Fruit fly (Drosophila melanogaster) whole organism, embryonic: ENCODE results near the gene CG14088.

Experiments
- BtbVII ChIP-seq: fragments of 200-800 bp; sonication (Bioruptor generic); optimal IDR thresholded peaks from 3 replicates; lab custom pipeline; 2017; ENCODE audit warnings: missing biosample characterization, mild to moderate bottlenecking, missing genetic modification characterization
- CG10565 ChIP-seq: fragments of 200-800 bp; sonication (Bioruptor generic); optimal IDR thresholded peaks from 3 replicates; lab custom pipeline; 2016; ENCODE audit warnings: missing biosample characterization, mild to moderate bottlenecking, missing genetic modification characterization
- CG11560 ChIP-seq: fragments of 200-800 bp; sonication (Bioruptor generic); IDR thresholded peaks from 3 replicates; pipeline ENCODE4 v1.3.6; 2022; ENCODE audit warnings: missing biosample characterization, missing genetic modification characterization
- CG11695 ChIP-seq: fragments of 200-800 bp; sonication (Bioruptor generic); IDR thresholded peaks from 3 replicates; pipeline ENCODE4 v1.3.6; 2022; ENCODE audit warnings: missing biosample characterization, missing genetic modification characterization
- CG11723 ChIP-seq: fragments of 200-800 bp; sonication (Bioruptor generic); optimal IDR thresholded peaks from 2 replicates; lab custom pipeline; 2017; ENCODE audit warnings: missing biosample characterization, mild to moderate bottlenecking, missing genetic modification characterization
- CG12744 ChIP-seq: fragments of 200-800 bp; sonication (Bioruptor generic); optimal IDR thresholded peaks from 2 replicates; lab custom pipeline; 2016; ENCODE audit warnings: missing biosample characterization, missing genetic modification characterization
- CG13424 ChIP-seq: fragments of 200-800 bp; sonication (Bioruptor generic); optimal IDR thresholded peaks from 2 replicates; lab custom pipeline; 2019; ENCODE audit warnings: missing biosample characterization, mild to moderate bottlenecking, missing genetic modification characterization, moderate library complexity
- CG13894 ChIP-seq: fragments of 200-800 bp; sonication (Bioruptor generic); optimal IDR thresholded peaks from 3 replicates; lab custom pipeline; 2018; ENCODE audit warnings: missing biosample characterization, mild to moderate bottlenecking, missing genetic modification characterization, moderate library complexity
- CG1647 ChIP-seq: fragments of 200-800 bp; sonication (Bioruptor generic); optimal IDR thresholded peaks from 3 replicates; lab custom pipeline; 2016; ENCODE audit warnings: missing biosample characterization, missing genetic modification characterization
- CG18619 ChIP-seq: fragments of 200-800 bp; sonication (Bioruptor generic); optimal IDR thresholded peaks from 3 replicates; lab custom pipeline; 2017; ENCODE audit warnings: missing biosample characterization, mild to moderate bottlenecking, missing genetic modification characterization
- CG18764 ChIP-seq: fragments of 200-800 bp; sonication (Bioruptor generic); optimal IDR thresholded peaks from 3 replicates; lab custom pipeline; 2016; ENCODE audit warnings: missing biosample characterization, missing genetic modification characterization
- CG2199 ChIP-seq: fragments of 200-800 bp; sonication (Bioruptor generic); IDR thresholded peaks from 3 replicates; pipeline ENCODE4 v1.3.6; 2022; ENCODE audit warnings: missing biosample characterization, missing genetic modification characterization
- CG2202 ChIP-seq: fragments of 200-800 bp; sonication (Bioruptor generic); optimal IDR thresholded peaks from 2 replicates; lab custom pipeline; 2018; ENCODE audit warnings: missing biosample characterization, mild to moderate bottlenecking, missing genetic modification characterization
- CG3726 ChIP-seq: fragments of 200-800 bp; sonication (Bioruptor generic); IDR thresholded peaks from 3 replicates; pipeline ENCODE4, ENCODE4 v1.3.6; 2022; ENCODE audit warnings: missing biosample characterization, missing genetic modification characterization
- CG4328 ChIP-seq: fragments of 200-800 bp; sonication (Bioruptor generic); optimal IDR thresholded peaks from 3 replicates; lab custom pipeline; 2017; ENCODE audit warnings: missing biosample characterization, missing genetic modification reagents, missing genetic modification characterization
- CG43689 ChIP-seq: fragments of 200-800 bp; sonication (Bioruptor generic); IDR thresholded peaks from 2 replicates; pipeline ENCODE4 v1.3.6; 2022; ENCODE audit warnings: missing biosample characterization, missing genetic modification characterization
- CG5953 ChIP-seq: fragments of 200-800 bp; sonication (Bioruptor generic); IDR thresholded peaks from 2 replicates; pipeline ENCODE4 v1.3.6; 2022; ENCODE audit warnings: missing biosample characterization, missing genetic modification characterization
- CG7839 ChIP-seq: fragments of 200-800 bp; sonication (Bioruptor generic); optimal IDR thresholded peaks from 3 replicates; lab custom pipeline; 2018; ENCODE audit warnings: missing biosample characterization, mild to moderate bottlenecking, missing genetic modification characterization, moderate library complexity
- CG9932 ChIP-seq: fragments of 200-800 bp; sonication (Bioruptor generic); IDR thresholded peaks from 2 replicates; pipeline ENCODE4 v1.3.6; 2022; ENCODE audit warnings: missing biosample characterization, missing genetic modification characterization
- Dp ChIP-seq: fragments of 200-800 bp; sonication (Bioruptor generic); optimal IDR thresholded peaks from 2 replicates; lab custom pipeline; 2018; ENCODE audit warnings: missing biosample characterization, mild to moderate bottlenecking, missing genetic modification characterization, moderate library complexity
- Fer1 ChIP-seq: fragments of 200-800 bp; sonication (Bioruptor generic); optimal IDR thresholded peaks from 2 replicates; lab custom pipeline; 2017; ENCODE audit warnings: missing biosample characterization, mild to moderate bottlenecking, missing genetic modification characterization
- Hmx ChIP-seq: fragments of 200-800 bp; sonication (Bioruptor generic); optimal IDR thresholded peaks from 2 replicates; lab custom pipeline; 2016; ENCODE audit warnings: missing biosample characterization, missing genetic modification characterization
- NC2β ChIP-seq: fragments of 200-800 bp; sonication (Bioruptor generic); optimal IDR thresholded peaks from 2 replicates; lab custom pipeline; 2016; ENCODE audit warnings: missing biosample characterization, missing genetic modification characterization
- Nf-YB ChIP-seq: fragments of 200-800 bp; sonication (Bioruptor generic); optimal IDR thresholded peaks from 3 replicates; lab custom pipeline; 2019; ENCODE audit warnings: missing biosample characterization, mild to moderate bottlenecking, missing genetic modification characterization, moderate library complexity
- Taf1 ChIP-seq: fragments of 200-800 bp; sonication (Bioruptor generic); IDR thresholded peaks from 2 replicates; pipeline ENCODE4 v1.3.6; 2022; ENCODE audit warnings: missing biosample characterization, missing genetic modification characterization
- YL-1 ChIP-seq: fragments of 200-800 bp; sonication (Bioruptor generic); optimal IDR thresholded peaks from 3 replicates; lab custom pipeline; 2017; ENCODE audit warnings: missing biosample characterization, mild to moderate bottlenecking, missing genetic modification characterization
- bowl ChIP-seq: fragments of 200-800 bp; sonication (Bioruptor generic); IDR thresholded peaks from 2 replicates; pipeline ENCODE4 v1.3.6; 2022; ENCODE audit warnings: missing biosample characterization, missing genetic modification characterization
- br ChIP-seq: fragments of >200 bp; optimal IDR thresholded peaks from 2 replicates; lab custom pipeline; 2017
- caup ChIP-seq: fragments of 200-800 bp; sonication (Bioruptor generic); optimal IDR thresholded peaks from 3 replicates; lab custom pipeline; 2017; ENCODE audit warnings: missing biosample characterization, mild to moderate bottlenecking, missing genetic modification characterization, moderate library complexity; ENCODE audit not compliant: severe bottlenecking
- ci ChIP-seq: fragments of 200-800 bp; sonication (Bioruptor generic); IDR thresholded peaks from 3 replicates; pipeline ENCODE4 v1.3.6; 2022; ENCODE audit warnings: missing biosample characterization, missing genetic modification characterization
- crc ChIP-seq: fragments of 200-800 bp; sonication (Bioruptor generic); optimal IDR thresholded peaks from 2 replicates; lab custom pipeline; 2016; ENCODE audit warnings: missing biosample characterization, missing genetic modification characterization
- croc ChIP-seq: fragments of 200-800 bp; sonication (Bioruptor generic); conservative IDR thresholded peaks from 3 replicates; pipeline ENCODE4 v1.3.6; 2022; ENCODE audit warnings: missing biosample characterization, missing genetic modification characterization
- crp ChIP-seq, 2 experiments: fragments of 200-800 bp; sonication (Bioruptor generic); optimal IDR thresholded peaks; 2 replicates in 1 of 2; 3 replicates in 1 of 2; lab custom pipeline; 2017; ENCODE audit warnings: missing biosample characterization in 2 of 2, missing genetic modification characterization in 2 of 2, mild to moderate bottlenecking in 1 of 2, moderate library complexity in 1 of 2
- gt ChIP-seq: fragments of 200-800 bp; sonication (Bioruptor generic); IDR thresholded peaks from 2 replicates; pipeline ENCODE4 v1.3.6; 2022; ENCODE audit warnings: missing biosample characterization, missing genetic modification characterization
- ham ChIP-seq: fragments of 200-800 bp; sonication (Bioruptor generic); IDR thresholded peaks from 2 replicates; pipeline ENCODE4 v1.3.6; 2022; ENCODE audit warnings: missing biosample characterization, missing genetic modification characterization
- insv ChIP-seq, 2 experiments: fragments of 200-800 bp; sonication (Bioruptor generic); optimal IDR thresholded peaks; 3 replicates each; lab custom pipeline; 2016 to 2018; ENCODE audit warnings: missing biosample characterization in 2 of 2, missing genetic modification characterization in 2 of 2
- jigr1 ChIP-seq: fragments of 200-800 bp; sonication (Bioruptor generic); IDR thresholded peaks from 3 replicates; pipeline ENCODE4 v1.3.6; 2022; ENCODE audit warnings: missing biosample characterization, missing genetic modification characterization
- kay ChIP-seq: fragments of 200-800 bp; sonication (Bioruptor generic); optimal IDR thresholded peaks from 2 replicates; lab custom pipeline; 2016; ENCODE audit warnings: missing biosample characterization, missing genetic modification characterization
- mam ChIP-seq: fragments of 200-800 bp; sonication (Bioruptor generic); optimal IDR thresholded peaks from 3 replicates; lab custom pipeline; 2016; ENCODE audit warnings: missing biosample characterization, missing genetic modification characterization
- mld ChIP-seq: fragments of 200-800 bp; sonication (Bioruptor generic); IDR thresholded peaks from 3 replicates; pipeline ENCODE4 v1.3.6; 2022; ENCODE audit warnings: missing biosample characterization, missing genetic modification characterization; ENCODE audit not compliant: partially characterized antibody
- salm ChIP-seq: fragments of 200-800 bp; sonication (Bioruptor generic); optimal IDR thresholded peaks from 2 replicates; lab custom pipeline; 2018; ENCODE audit warnings: missing biosample characterization, mild to moderate bottlenecking, missing genetic modification characterization
- sc ChIP-seq, 3 experiments: fragments of >200 bp in 2 of 3; fragments of 200-800 bp in 1 of 3; sonication (Bioruptor generic) in 1 of 3; optimal IDR thresholded peaks; 2 replicates in 2 of 3; 3 replicates in 1 of 3; lab custom pipeline; 2017; ENCODE audit warnings: mild to moderate bottlenecking in 1 of 3, missing biosample characterization in 1 of 3, missing genetic modification characterization in 1 of 3, missing genetic modification reagents in 1 of 3
- schlank ChIP-seq: fragments of 200-800 bp; sonication (Bioruptor generic); optimal IDR thresholded peaks from 2 replicates; lab custom pipeline; 2018; ENCODE audit warnings: missing biosample characterization, mild to moderate bottlenecking, missing genetic modification characterization
- sisA ChIP-seq: fragments of 200-800 bp; sonication (Bioruptor generic); IDR thresholded peaks from 2 replicates; pipeline ENCODE4 v1.3.6; 2022; ENCODE audit warnings: missing biosample characterization, missing genetic modification characterization
- slp2 ChIP-seq: fragments of 200-800 bp; sonication (Bioruptor generic); optimal IDR thresholded peaks from 2 replicates; lab custom pipeline; 2016; ENCODE audit warnings: missing biosample characterization, missing genetic modification characterization
- sna ChIP-seq: fragments of 200-800 bp; sonication (Bioruptor generic); IDR thresholded peaks from 2 replicates; pipeline ENCODE4 v1.3.6; 2022; ENCODE audit warnings: missing biosample characterization, missing genetic modification characterization; ENCODE audit not compliant: partially characterized antibody
- so ChIP-seq: fragments of 200-800 bp; sonication (Bioruptor generic); IDR thresholded peaks from 3 replicates; pipeline ENCODE4 v1.3.6; 2022; ENCODE audit warnings: missing biosample characterization, missing genetic modification characterization
- tgo ChIP-seq: fragments of 200-800 bp; sonication (Bioruptor generic); IDR thresholded peaks from 3 replicates; pipeline ENCODE4 v1.3.6; 2022; ENCODE audit warnings: missing biosample characterization, missing genetic modification characterization
- tx ChIP-seq: fragments of 200-800 bp; sonication (Bioruptor generic); optimal IDR thresholded peaks from 2 replicates; lab custom pipeline; 2016; ENCODE audit warnings: missing biosample characterization, missing genetic modification characterization
- vnd ChIP-seq: fragments of 200-800 bp; sonication (Bioruptor generic); IDR thresholded peaks from 3 replicates; pipeline ENCODE4 v1.3.6; 2022; ENCODE audit warnings: missing biosample characterization, missing genetic modification characterization; ENCODE audit not compliant: partially characterized antibody

CG14088 gene

dm6 chr3L:19263480-19264140 is 6.8 kb downstream of the CG14088 start, which contains the start of the genes CG42374 and Mettl5 (continued):
- no peak for TF ChIP-seq crc
- TF ChIP-seq YL-1 (GFP tag; lab: Kevin White, UChicago): no peak
- no peak for TF ChIP-seq CG11560 (tag; lab: Robert Waterston, UW)
- no peak for TF ChIP-seq ham (GFP tag; lab: Robert Waterston, UW)
- TF ChIP-seq so: no peak
- no peak for TF ChIP-seq gt (GFP tag; lab: Robert Waterston, UW)
- no peak for TF ChIP-seq kay (GFP tag; lab: Kevin White, UChicago)
- 0 out of 2 replicates have a peak, but pooled peaks have one; percentile 18 for TF ChIP-seq CG9932
- no peak for TF ChIP-seq Hmx (GFP tag; lab: Kevin White, UChicago)
- peak; percentile 9 for TF ChIP-seq CG13424
- TF ChIP-seq caup: peak; percentile 43
- TF ChIP-seq CG10565 (GFP tag; lab: Kevin White, UChicago): no peak
- TF ChIP-seq sc (optimal IDR thresholded peaks at IDR 0.05; lab: Kevin White, UChicago): no peak
- TF ChIP-seq sc (GFP tag; optimal IDR thresholded peaks at IDR 0.05; lab: Kevin White, UChicago): no peak
- TF ChIP-seq salm (tag; lab: Kevin White, UChicago): no peak
- no peak for TF ChIP-seq insv (GFP tag; optimal IDR thresholded peaks at IDR 0.05; lab: Kevin White, UChicago)
- no peak for TF ChIP-seq mld (GFP tag; lab: Robert Waterston, UW)
- TF ChIP-seq tx (GFP tag; lab: Kevin White, UChicago): no peak
- TF ChIP-seq Nf-YB (GFP tag; lab: Kevin White, UChicago): no peak
- peak; percentile 61 for TF ChIP-seq CG7839 (tag; lab: Kevin White, UChicago)
- no peak for TF ChIP-seq ci
- TF ChIP-seq sna: no peak
- no peak for TF ChIP-seq CG2199
- TF ChIP-seq vnd (GFP tag; lab: Robert Waterston, UW): no peak
- TF ChIP-seq mam (GFP tag; lab: Kevin White, UChicago): no peak
- TF ChIP-seq bowl (GFP tag; lab: Robert Waterston, UW): no peak
- peak; percentile 24 for TF ChIP-seq CG18619 (GFP tag; lab: Kevin White, UChicago)
- TF ChIP-seq Fer1 (GFP tag; lab: Kevin White, UChicago): peak; percentile 57
- TF ChIP-seq croc (GFP tag; lab: Robert Waterston, UW): no peak
- TF ChIP-seq br (lab: Kevin White, UChicago): no peak
- no peak for TF ChIP-seq CG13894 (tag; lab: Kevin White, UChicago)
- no peak for TF ChIP-seq CG11723 (GFP tag; lab: Kevin White, UChicago)
- TF ChIP-seq slp2 (GFP tag; lab: Kevin White, UChicago): no peak
- peak; percentile 21; the same call in 1 of the 3 replicates for TF ChIP-seq CG3726
- 0 out of 2 replicates have a peak, but pooled peaks have one; percentile 1 for TF ChIP-seq CG5953
- no peak for TF ChIP-seq CG4328 (GFP tag; lab: Kevin White, UChicago)
- no peak for TF ChIP-seq NC2β (GFP tag; lab: Kevin White, UChicago)
- TF ChIP-seq BtbVII (GFP tag; lab: Kevin White, UChicago): no peak
- peak; percentile 48; the same call in 1 of the 3 replicates for TF ChIP-seq tgo
- no peak for TF ChIP-seq crp (GFP tag; optimal IDR thresholded peaks at IDR 0.05; lab: Kevin White, UChicago)
- TF ChIP-seq Taf1: peak; percentile 9; the same call in 1 of the 2 replicates
- no peak for TF ChIP-seq CG18764 (GFP tag; lab: Kevin White, UChicago)
- no peak for TF ChIP-seq sisA (GFP tag; lab: Robert Waterston, UW)
- no peak for TF ChIP-seq schlank (tag; lab: Kevin White, UChicago)
- no peak for TF ChIP-seq CG2202
- TF ChIP-seq CG12744 (GFP tag; lab: Kevin White, UChicago): no peak
- TF ChIP-seq Dp (GFP tag; lab: Kevin White, UChicago): no peak
- no peak for TF ChIP-seq CG1647 (GFP tag; lab: Kevin White, UChicago)
- peak; percentile 83 for TF ChIP-seq CG11695
- TF ChIP-seq CG43689 (GFP tag; lab: Robert Waterston, UW): no peak
- no peak for TF ChIP-seq jigr1 (GFP tag; lab: Robert Waterston, UW)
